Worm (Caenorhabditis elegans): Measurements from ENCODE around the gene F49C5.7.

ce11 chrII:12535297-12535803 is 30.6 kb upstream of the F49C5.7 start, which contains the start of gene nimk-1:
- TF ChIP-seq D2030.7 (GFP tag; IDR thresholded peaks at IDR 0.05) (no peak), hrde-1 (tag; optimal IDR thresholded peaks at IDR 0.05; ENCODE audit: borderline replicate concordance) (no peak), dpl-1 (GFP tag; optimal IDR thresholded peaks at IDR 0.05) (no peak), zim-3 (tag; optimal IDR thresholded peaks at IDR 0.05) (no peak), him-1 (tag; optimal IDR thresholded peaks at IDR 0.05) (no peak)

Measured in whole organism, young adult.